Worm (Caenorhabditis elegans): ENCODE results near the gene K01A2.10.

The K01A2.10 gene

DNA sequence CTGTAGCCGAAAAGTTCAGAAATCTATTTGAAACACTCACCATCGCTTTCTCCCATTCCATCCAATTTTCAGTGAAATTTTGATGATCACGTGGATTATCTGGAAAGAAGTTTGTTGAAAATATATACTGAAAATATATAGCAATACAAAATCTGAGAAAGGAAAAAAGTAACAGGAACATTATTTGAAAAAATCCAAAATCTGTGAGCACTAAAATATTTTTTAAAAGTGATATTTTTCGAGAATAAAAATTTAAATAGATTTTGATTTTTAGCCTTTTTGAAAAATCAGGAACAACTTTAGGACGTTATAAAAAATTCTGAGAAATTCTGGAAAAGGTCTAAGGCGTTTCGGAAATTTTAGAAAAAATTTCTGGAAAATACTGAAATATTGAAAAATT is 34.1 kb upstream of the K01A2.10 start, which contains the start of gene dmsr-4:
TSS of gene dmsr-4 (minus strand) at position 101 of the 400 bp plus-strand sequence.
- no peak for TF ChIP-seq sdc-2 (tag; optimal IDR thresholded peaks at IDR 0.05)
- no peak for TF ChIP-seq C08G9.2 (tag; optimal IDR thresholded peaks at IDR 0.05)
- TF ChIP-seq ceh-22 (tag; optimal IDR thresholded peaks at IDR 0.05): no peak
- no peak for TF ChIP-seq nfya-1 (tag; optimal IDR thresholded peaks at IDR 0.05)
- TF ChIP-seq fkh-10 (GFP tag; optimal IDR thresholded peaks at IDR 0.05): no peak
- TF ChIP-seq ceh-24 (tag; optimal IDR thresholded peaks at IDR 0.05): no peak
- TF ChIP-seq ceh-6 (GFP tag; optimal IDR thresholded peaks at IDR 0.05): no peak
- no peak for TF ChIP-seq hlh-13 (GFP tag; optimal IDR thresholded peaks at IDR 0.05)
- TF ChIP-seq hlh-6 (tag; optimal IDR thresholded peaks at IDR 0.05): no peak

DNA sequence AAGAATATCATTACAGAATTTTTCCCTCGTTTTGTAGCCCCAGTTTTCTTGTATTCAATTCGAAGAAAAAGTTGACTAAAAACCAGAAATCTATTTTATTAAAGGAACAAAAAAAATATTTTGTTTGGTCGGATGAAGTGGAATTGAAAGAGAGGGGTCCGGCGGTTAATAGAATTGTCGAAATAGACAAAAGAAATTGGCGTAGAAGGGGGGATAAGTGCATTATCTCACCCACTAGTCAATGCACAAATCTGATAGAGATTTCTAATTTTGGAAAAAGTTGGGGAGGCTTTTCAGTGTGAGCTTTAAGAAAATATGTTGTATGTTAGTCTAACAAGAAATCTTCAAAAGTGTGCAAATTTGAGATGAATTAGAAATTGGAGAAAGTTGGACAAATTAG is 31.6 kb upstream of the K01A2.10 start:
- TF ChIP-seq gmeb-2 (tag; optimal IDR thresholded peaks at IDR 0.05) (no peak), unc-42 (tag; optimal IDR thresholded peaks at IDR 0.05) (peak; percentile 97)

DNA sequence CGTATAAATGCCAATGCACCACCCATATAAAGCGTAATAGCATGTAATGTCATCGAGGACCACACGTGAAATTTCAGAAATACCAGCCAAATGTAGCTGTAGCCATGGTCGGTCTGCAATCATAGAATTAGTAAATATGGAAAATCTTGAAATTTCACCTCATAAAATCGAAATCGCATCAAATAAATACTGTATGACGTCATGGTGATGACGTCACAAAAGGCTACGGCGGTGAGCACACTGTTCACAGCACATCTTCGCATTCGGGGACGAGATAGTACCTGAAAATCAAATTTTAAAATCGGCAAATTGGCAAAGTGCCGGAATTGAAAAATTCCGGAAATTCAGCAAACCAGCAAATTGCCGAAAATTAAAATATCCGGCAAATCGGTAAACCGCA is 26.9 kb upstream of the K01A2.10 start:
- TF ChIP-seq fkh-6 (tag; optimal IDR thresholded peaks at IDR 0.05) (no peak), Y22D7AL.16 (tag; optimal IDR thresholded peaks at IDR 0.05) (no peak), ceh-22 (tag; optimal IDR thresholded peaks at IDR 0.05) (no peak), sox-4 (tag; optimal IDR thresholded peaks at IDR 0.05) (no peak), pqm-1 (tag; optimal IDR thresholded peaks at IDR 0.05) (no peak), dve-1 (tag; optimal IDR thresholded peaks at IDR 0.05) (no peak), ceh-2 (tag; optimal IDR thresholded peaks at IDR 0.05) (no peak), tbx-2 (tag; optimal IDR thresholded peaks at IDR 0.05) (no peak), syd-9 (tag; optimal IDR thresholded peaks at IDR 0.05) (no peak), rnt-1 (tag; optimal IDR thresholded peaks at IDR 0.05) (no peak), dmd-4 (tag; optimal IDR thresholded peaks at IDR 0.05; ENCODE audit: borderline replicate concordance) (no peak), nfya-1 (tag; optimal IDR thresholded peaks at IDR 0.05) (no peak)

DNA sequence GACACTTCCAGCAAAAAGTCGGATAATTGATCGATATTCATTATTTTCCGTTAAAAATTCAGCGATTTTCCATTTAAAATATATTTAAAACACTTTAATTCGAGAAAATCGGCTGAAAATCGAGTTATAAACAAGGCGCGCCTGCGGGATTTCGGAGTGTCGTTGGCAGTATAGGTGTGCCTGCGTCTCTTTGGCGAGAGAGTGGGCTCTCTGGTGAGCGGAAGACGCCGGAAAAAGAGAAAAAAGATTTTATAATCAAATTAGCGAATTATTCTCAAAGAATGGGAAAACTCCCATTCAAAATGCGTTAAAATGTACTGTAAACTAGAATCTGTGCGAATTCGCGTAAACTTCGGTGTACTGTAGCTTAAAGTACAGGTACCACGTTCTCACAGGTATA is 24.8 kb upstream of the K01A2.10 start, which contains the start of gene D1069.3:
TSS of gene D1069.3 (minus strand) at position 158 of the 400 bp plus-strand sequence.
- TF ChIP-seq pha-4 (tag; optimal IDR thresholded peaks at IDR 0.05): no peak
- TF ChIP-seq lim-6 (tag; optimal IDR thresholded peaks at IDR 0.05): no peak
- no peak for TF ChIP-seq unc-55 (GFP tag; optimal IDR thresholded peaks at IDR 0.05)
- TF ChIP-seq T23F11.4 (GFP tag; optimal IDR thresholded peaks at IDR 0.05): no peak
- TF ChIP-seq K02D7.2 (tag; optimal IDR thresholded peaks at IDR 0.05): no peak
- TF ChIP-seq ceh-24 (tag; optimal IDR thresholded peaks at IDR 0.05): no peak
- TF ChIP-seq ref-2 (tag; optimal IDR thresholded peaks at IDR 0.05): no peak
- no peak for TF ChIP-seq ztf-16 (tag; optimal IDR thresholded peaks at IDR 0.05)
- no peak for TF ChIP-seq fkh-6 (tag; optimal IDR thresholded peaks at IDR 0.05)
- peak; percentile 79 for TF ChIP-seq unc-42 (tag; optimal IDR thresholded peaks at IDR 0.05)
- TF ChIP-seq hlh-8 (tag; optimal IDR thresholded peaks at IDR 0.05): no peak
- TF ChIP-seq ceh-31 (tag; optimal IDR thresholded peaks at IDR 0.05): no peak
- no peak for TF ChIP-seq hlh-30 (tag; optimal IDR thresholded peaks at IDR 0.05; ENCODE audit: insufficient read depth)
- no peak for TF ChIP-seq fkh-10 (GFP tag; optimal IDR thresholded peaks at IDR 0.05)
- no peak for TF ChIP-seq fax-1 (tag; optimal IDR thresholded peaks at IDR 0.05)
- no peak for TF ChIP-seq ceh-9 (tag; optimal IDR thresholded peaks at IDR 0.05)
- peak; percentile 11 for TF ChIP-seq nfya-1 (tag; optimal IDR thresholded peaks at IDR 0.05)
- no peak for TF ChIP-seq dmd-4 (tag; optimal IDR thresholded peaks at IDR 0.05; ENCODE audit: borderline replicate concordance)

DNA sequence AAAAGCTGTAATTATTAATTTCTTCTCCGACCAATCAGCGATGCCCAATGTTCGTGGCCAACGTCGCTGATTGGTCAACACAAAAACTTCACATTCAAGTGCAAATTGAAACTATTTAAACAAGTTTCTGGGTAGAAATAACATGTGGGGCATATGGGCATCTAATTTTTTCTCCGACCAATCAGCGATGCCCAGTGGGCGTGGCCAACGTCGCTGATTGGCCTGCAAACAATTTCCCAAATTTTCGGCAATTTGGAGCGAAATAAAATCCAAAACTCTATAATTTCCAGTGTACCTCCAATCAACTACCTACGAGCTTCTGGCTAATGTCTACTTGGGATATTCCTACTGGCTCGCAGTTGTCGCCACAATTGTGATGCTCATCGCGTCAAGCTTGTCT is 18.4 kb upstream of the K01A2.10 start:
- TF ChIP-seq nfya-1 (tag; optimal IDR thresholded peaks at IDR 0.05) (peak; percentile 98), ets-4 (tag; optimal IDR thresholded peaks at IDR 0.05) (no peak), pros-1 (tag; optimal IDR thresholded peaks at IDR 0.05) (no peak), ref-2 (tag; optimal IDR thresholded peaks at IDR 0.05) (no peak)

All from whole organism, late embryonic.